In the genomic region with DNA sequence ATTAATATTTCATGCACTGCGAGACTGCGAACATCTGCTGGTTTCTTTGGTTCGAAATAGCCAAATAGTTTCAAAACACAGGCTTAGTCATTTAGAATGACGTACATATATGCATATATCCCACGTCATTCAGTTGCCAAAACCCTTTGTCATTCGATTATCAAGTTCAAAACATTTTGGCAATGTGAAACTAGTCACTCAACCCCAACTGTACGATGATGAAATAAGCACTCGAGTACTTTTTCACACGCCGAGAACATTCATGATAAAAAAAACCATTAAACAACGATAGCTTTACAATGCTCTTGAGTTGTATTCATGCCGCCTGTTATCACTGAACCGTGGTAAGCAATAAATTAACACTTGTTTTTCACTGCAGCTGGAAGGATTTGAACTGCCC, we compare ENCODE assay signal across 1 fruit fly cellular context.
TF ChIP-seq lines count a peak whose summit lies in the region.

No protein-coding gene starts in this region.

TF ChIP-seq in whole organism, embryonic, 481 proteins besides CTCF, POLR2A, EP300 and RAD21 (continued from another document):
- TF ChIP-seq exex (tag; optimal IDR thresholded peaks at IDR 0.05; lab: Kevin White, UChicago) = peak; percentile 33
- TF ChIP-seq CG15269 (tag; optimal IDR thresholded peaks at IDR 0.05; lab: Kevin White, UChicago) = no peak
- TF ChIP-seq mld (GFP tag; IDR thresholded peaks at IDR 0.05; lab: Robert Waterston, UW; ENCODE audit: partially characterized antibody) = no peak
- peak; percentile 71 for TF ChIP-seq CG11696 (GFP tag; IDR thresholded peaks at IDR 0.05; lab: Robert Waterston, UW)
- TF ChIP-seq CG9727 (GFP tag; optimal IDR thresholded peaks at IDR 0.05; lab: Kevin White, UChicago) = no peak
